Fruit fly (Drosophila melanogaster): ENCODE measurements around the gene MED11.
A peak's percentile ranks its signal among the peaks of the same experiment; 100 is the strongest.

Gene MED11

dm6 chr3L:18789203-18790018 is 43.8 kb downstream of the MED11 start (continued):
- no peak for TF ChIP-seq crp (GFP tag; optimal IDR thresholded peaks at IDR 0.05)
- TF ChIP-seq Stat92E (GFP tag; optimal IDR thresholded peaks at IDR 0.05) = no peak
- TF ChIP-seq Mes4 (GFP tag; optimal IDR thresholded peaks at IDR 0.05) = peak; percentile 32
- peak; percentile 5 for TF ChIP-seq CG1792 (GFP tag; optimal IDR thresholded peaks at IDR 0.05)
- TF ChIP-seq Pdp1 (GFP tag; optimal IDR thresholded peaks at IDR 0.05) = peak in 1 of 2 experiments; percentile 96
- no peak for TF ChIP-seq disco-r (GFP tag; optimal IDR thresholded peaks at IDR 0.05)
- no peak for TF ChIP-seq sima (GFP tag; optimal IDR thresholded peaks at IDR 0.05)
- TF ChIP-seq dm (GFP tag; optimal IDR thresholded peaks at IDR 0.05) = no peak
- peak; percentile 41; the same call in 1 of the 2 replicates for TF ChIP-seq CG43689 (GFP tag; IDR thresholded peaks at IDR 0.05)
- TF ChIP-seq zf30C (GFP tag; optimal IDR thresholded peaks at IDR 0.05) = no peak
- TF ChIP-seq Hr78 (GFP tag; optimal IDR thresholded peaks at IDR 0.05) = peak in 1 of 2 experiments; percentile 66
- no peak for TF ChIP-seq HLHmδ (GFP tag; optimal IDR thresholded peaks at IDR 0.05)
- no peak for TF ChIP-seq inv (GFP tag; IDR thresholded peaks at IDR 0.05; ENCODE audit: partially characterized antibody)
- TF ChIP-seq CG1024 (GFP tag; IDR thresholded peaks at IDR 0.05) = no peak
- no peak; the same call in 3 of the 4 replicates for TF ChIP-seq Gug (GFP tag; IDR thresholded peaks at IDR 0.05)
- no peak for TF ChIP-seq CG17802 (tag; optimal IDR thresholded peaks at IDR 0.05)
- TF ChIP-seq CG18599 (GFP tag; optimal IDR thresholded peaks at IDR 0.05) = peak; percentile 40
- peak; percentile 31; the same call in 1 of the 2 replicates for TF ChIP-seq ranshi (GFP tag; IDR thresholded peaks at IDR 0.05)
- TF ChIP-seq tx (GFP tag; optimal IDR thresholded peaks at IDR 0.05) = no peak
- TF ChIP-seq eyg (GFP tag; optimal IDR thresholded peaks at IDR 0.05) = peak; percentile 47
- TF ChIP-seq CG10654 (GFP tag; optimal IDR thresholded peaks at IDR 0.05) = no peak
- peak; percentile 20 for TF ChIP-seq CoRest (tag; optimal IDR thresholded peaks at IDR 0.05)
- TF ChIP-seq lilli (GFP tag; optimal IDR thresholded peaks at IDR 0.05) = no peak
- peak; percentile 57 for TF ChIP-seq CG2678 (tag; optimal IDR thresholded peaks at IDR 0.05)
- no peak for TF ChIP-seq bbx (GFP tag; IDR thresholded peaks at IDR 0.05; ENCODE audit: partially characterized antibody)
- TF ChIP-seq ash1 (GFP tag; optimal IDR thresholded peaks at IDR 0.05) = no peak
- peak; percentile 19 for TF ChIP-seq CG9437 (GFP tag; optimal IDR thresholded peaks at IDR 0.05)
- TF ChIP-seq CG6175 (GFP tag; IDR thresholded peaks at IDR 0.05) = 0 out of 3 replicates have a peak, but pooled peaks have one; percentile 45
- no peak for TF ChIP-seq Tbp (GFP tag; optimal IDR thresholded peaks at IDR 0.05)
- peak; percentile 67 for TF ChIP-seq CG3281 (GFP tag; optimal IDR thresholded peaks at IDR 0.05)
- TF ChIP-seq Aef1 (GFP tag; IDR thresholded peaks at IDR 0.05) = no peak
- TF ChIP-seq salm (tag; optimal IDR thresholded peaks at IDR 0.05) = peak; percentile 53
- TF ChIP-seq sd (tag; optimal IDR thresholded peaks at IDR 0.05) = peak; percentile 98
- TF ChIP-seq CG12391 (tag; optimal IDR thresholded peaks at IDR 0.05) = peak; percentile 31
- TF ChIP-seq Meics (GFP tag; optimal IDR thresholded peaks at IDR 0.05) = peak; percentile 96
- peak; percentile 68 for TF ChIP-seq CG11723 (GFP tag; optimal IDR thresholded peaks at IDR 0.05)
- TF ChIP-seq peb (GFP tag; IDR thresholded peaks at IDR 0.05) = no peak
- TF ChIP-seq da (GFP tag; optimal IDR thresholded peaks at IDR 0.05) = peak; percentile 5
- no peak for TF ChIP-seq CG9797 (GFP tag; optimal IDR thresholded peaks at IDR 0.05)
- TF ChIP-seq Hr39 (optimal IDR thresholded peaks at IDR 0.05) = no peak
- TF ChIP-seq chm (GFP tag; IDR thresholded peaks at IDR 0.05) = peak; percentile 61; the same call in 1 of the 2 replicates
- TF ChIP-seq CG8359 (GFP tag; optimal IDR thresholded peaks at IDR 0.05; ENCODE audit: borderline replicate concordance) = no peak
- peak; percentile 78 for TF ChIP-seq CG17912 (GFP tag; optimal IDR thresholded peaks at IDR 0.05)
- no peak for TF ChIP-seq Doc2 (GFP tag; IDR thresholded peaks at IDR 0.05)
- no peak for TF ChIP-seq croc (GFP tag; conservative IDR thresholded peaks at IDR 0.05)
- TF ChIP-seq CG1647 (GFP tag; optimal IDR thresholded peaks at IDR 0.05) = peak; percentile 33
- peak; percentile 44; the same call in 2 of the 3 replicates for TF ChIP-seq CG14050 (GFP tag; IDR thresholded peaks at IDR 0.05)
- TF ChIP-seq CG4730 (GFP tag; IDR thresholded peaks at IDR 0.05) = no peak
- TF ChIP-seq trem (tag; optimal IDR thresholded peaks at IDR 0.05) = no peak
